Fruit fly (Drosophila melanogaster) whole organism, wandering third instar larva: ENCODE results near the gene CG6154.

Source experiments
- Abd-B ChIP-seq: fragments of >200 bp; optimal IDR thresholded peaks from 2 replicates; lab custom pipeline; 2017; ENCODE audit warnings: missing biosample characterization, missing genetic modification characterization
- CG32264 ChIP-seq: fragments of 200-800 bp; sonication (Bioruptor generic); optimal IDR thresholded peaks from 2 replicates; lab custom pipeline; 2016; ENCODE audit warnings: missing biosample characterization, missing genetic modification characterization
- CG9705 ChIP-seq: fragments of 200-800 bp; sonication (Bioruptor generic); optimal IDR thresholded peaks from 2 replicates; lab custom pipeline; 2018; ENCODE audit warnings: missing biosample characterization, mild to moderate bottlenecking, missing genetic modification characterization
- CrebA ChIP-seq: fragments of 200-800 bp; sonication (Bioruptor generic); optimal IDR thresholded peaks from 2 replicates; lab custom pipeline; 2016; ENCODE audit warnings: missing biosample characterization, mild to moderate bottlenecking, missing genetic modification characterization, borderline replicate concordance
- Dfd ChIP-seq: fragments of >200 bp; optimal IDR thresholded peaks from 2 replicates; lab custom pipeline; 2017; ENCODE audit warnings: missing biosample characterization, missing genetic modification characterization
- Dif ChIP-seq: fragments of 200-275, 200-300 bp; sonication (Bioruptor generic); optimal IDR thresholded peaks from 2 replicates; lab custom pipeline; 2018; ENCODE audit warnings: missing biosample characterization, missing genetic modification characterization; ENCODE audit not compliant: partially characterized antibody
- GATAd ChIP-seq: sonication (Bioruptor generic); optimal IDR thresholded peaks from 2 replicates; lab custom pipeline; 2016; ENCODE audit warnings: missing biosample characterization, missing genetic modification characterization
- HLH106 ChIP-seq: fragments of 200-800 bp; optimal IDR thresholded peaks from 3 replicates; lab custom pipeline; 2019; ENCODE audit warnings: missing biosample characterization, mild to moderate bottlenecking, missing genetic modification characterization, moderate library complexity
- Hnf4 ChIP-seq: fragments of 200-800 bp; sonication (Bioruptor generic); optimal IDR thresholded peaks from 2 replicates; lab custom pipeline; 2016; ENCODE audit warnings: missing biosample characterization, mild to moderate bottlenecking, missing genetic modification characterization
- Hr78 ChIP-seq: fragments of >200 bp; optimal IDR thresholded peaks from 2 replicates; lab custom pipeline; 2017; ENCODE audit warnings: missing biosample characterization, missing genetic modification characterization
- Hr83 ChIP-seq: fragments of 200-300 bp; sonication (Bioruptor generic); optimal IDR thresholded peaks from 2 replicates; lab custom pipeline; 2016; ENCODE audit warnings: missing biosample characterization, mild to moderate bottlenecking, missing genetic modification characterization, moderate library complexity; ENCODE audit not compliant: poor library complexity, severe bottlenecking
- Jra ChIP-seq: sonication (Bioruptor generic); optimal IDR thresholded peaks from 2 replicates; lab custom pipeline; 2016; ENCODE audit warnings: missing biosample characterization, missing genetic modification characterization
- Mio ChIP-seq: sonication (Bioruptor generic); optimal IDR thresholded peaks from 2 replicates; lab custom pipeline; 2016; ENCODE audit warnings: missing biosample characterization, missing genetic modification characterization
- Myc ChIP-seq: fragments of >200 bp; optimal IDR thresholded peaks from 2 replicates; lab custom pipeline; 2017
- N ChIP-seq: fragments of >200 bp; optimal IDR thresholded peaks from 2 replicates; lab custom pipeline; 2018; ENCODE audit warnings: missing biosample characterization, missing external identifiers, missing genetic modification characterization
- OdsH ChIP-seq: fragments of 200-800 bp; sonication (Bioruptor generic); optimal IDR thresholded peaks from 2 replicates; lab custom pipeline; 2016; ENCODE audit warnings: missing biosample characterization, mild to moderate bottlenecking, missing genetic modification characterization
- Rel ChIP-seq, 2 experiments: fragments of 200-800 bp; sonication (Bioruptor generic) in 1 of 2; optimal IDR thresholded peaks; 2 replicates in 1 of 2; 3 replicates in 1 of 2; lab custom pipeline; 2016 to 2019; ENCODE audit warnings: mild to moderate bottlenecking in 2 of 2, missing biosample characterization in 2 of 2, missing genetic modification characterization in 2 of 2, moderate library complexity in 1 of 2
- Sp1 ChIP-seq: fragments of 200-800 bp; sonication (Bioruptor generic); optimal IDR thresholded peaks from 3 replicates; lab custom pipeline; 2019; ENCODE audit warnings: missing biosample characterization, mild to moderate bottlenecking, missing genetic modification characterization, moderate library complexity
- Vsx2 ChIP-seq: fragments of 200-300, 225-300 bp; sonication (Bioruptor generic); optimal IDR thresholded peaks from 2 replicates; lab custom pipeline; 2018; ENCODE audit warnings: missing biosample characterization, missing genetic modification characterization; ENCODE audit not compliant: partially characterized antibody
- br ChIP-seq: fragments of 200-800 bp; sonication (Bioruptor generic); optimal IDR thresholded peaks from 2 replicates; lab custom pipeline; 2016; ENCODE audit warnings: missing biosample characterization, missing genetic modification characterization
- brk ChIP-seq: fragments of 200-800 bp; sonication (Bioruptor generic); optimal IDR thresholded peaks from 2 replicates; lab custom pipeline; 2016; ENCODE audit warnings: missing biosample characterization, mild to moderate bottlenecking, missing genetic modification characterization
- dl ChIP-seq, 2 experiments: fragments of 175-275, 200-275 bp in 1 of 2; fragments of 200-275 bp in 1 of 2; sonication (Bioruptor generic); optimal IDR thresholded peaks; lab custom pipeline; 2018; ENCODE audit warnings: mild to moderate bottlenecking in 2 of 2, missing biosample characterization in 2 of 2, missing genetic modification characterization in 2 of 2, moderate library complexity in 2 of 2; ENCODE audit not compliant: partially characterized antibody in 2 of 2, insufficient read depth in 1 of 2
- dmrt93B ChIP-seq: fragments of 200-800 bp; sonication (Bioruptor generic); optimal IDR thresholded peaks from 2 replicates; lab custom pipeline; 2018; ENCODE audit warnings: missing biosample characterization, mild to moderate bottlenecking, missing genetic modification characterization
- dsf ChIP-seq: sonication (Bioruptor generic); optimal IDR thresholded peaks from 2 replicates; lab custom pipeline; 2016; ENCODE audit warnings: missing biosample characterization, missing genetic modification characterization, borderline replicate concordance
- ey ChIP-seq: fragments of 200-800 bp; sonication (Bioruptor generic); optimal IDR thresholded peaks from 2 replicates; lab custom pipeline; 2016; ENCODE audit warnings: missing biosample characterization, missing genetic modification characterization
- foxo ChIP-seq, 2 experiments: fragments of 200-800 bp; sonication (Bioruptor generic); optimal IDR thresholded peaks; 2 replicates in 1 of 2; 3 replicates in 1 of 2; lab custom pipeline; 2016 to 2017; ENCODE audit warnings: missing biosample characterization in 2 of 2, missing genetic modification characterization in 2 of 2
- fru ChIP-seq: fragments of 200-800 bp; sonication (Bioruptor generic); optimal IDR thresholded peaks from 3 replicates; lab custom pipeline; 2016; ENCODE audit warnings: missing biosample characterization, mild to moderate bottlenecking, missing genetic modification characterization
- h ChIP-seq: fragments of 200-800 bp; sonication (Bioruptor generic); optimal IDR thresholded peaks from 3 replicates; lab custom pipeline; 2016; ENCODE audit warnings: missing biosample characterization, mild to moderate bottlenecking, missing genetic modification characterization
- jim ChIP-seq: fragments of 175-275, 200-325 bp; sonication (Bioruptor generic); optimal IDR thresholded peaks from 2 replicates; lab custom pipeline; 2016; ENCODE audit warnings: missing biosample characterization, mild to moderate bottlenecking, missing genetic modification characterization
- lola ChIP-seq: fragments of >200 bp; optimal IDR thresholded peaks from 2 replicates; lab custom pipeline; 2017; ENCODE audit warnings: missing biosample characterization, missing genetic modification characterization
- pan ChIP-seq: fragments of >200 bp; optimal IDR thresholded peaks from 2 replicates; lab custom pipeline; 2017
- psq ChIP-seq: fragments of 200-800 bp; sonication (Bioruptor generic); optimal IDR thresholded peaks from 3 replicates; lab custom pipeline; 2017; ENCODE audit warnings: missing biosample characterization, mild to moderate bottlenecking, missing genetic modification characterization, moderate library complexity
- rgr ChIP-seq: fragments of 200-800 bp; sonication (Bioruptor generic); optimal IDR thresholded peaks from 3 replicates; lab custom pipeline; 2016; ENCODE audit warnings: missing biosample characterization, mild to moderate bottlenecking, missing genetic modification characterization
- sage ChIP-seq: fragments of 200-800 bp; sonication (Bioruptor generic); optimal IDR thresholded peaks from 2 replicates; lab custom pipeline; 2016; ENCODE audit warnings: missing biosample characterization, mild to moderate bottlenecking, missing genetic modification characterization
- sv ChIP-seq: fragments of 200-800 bp; sonication (Bioruptor generic); optimal IDR thresholded peaks from 3 replicates; lab custom pipeline; 2016; ENCODE audit warnings: missing biosample characterization, missing genetic modification characterization
- tai ChIP-seq: sonication (Bioruptor generic); optimal IDR thresholded peaks from 2 replicates; lab custom pipeline; 2016; ENCODE audit warnings: missing biosample characterization, missing genetic modification characterization
- usp ChIP-seq: fragments of >200 bp; optimal IDR thresholded peaks from 2 replicates; lab custom pipeline; 2017; ENCODE audit warnings: missing biosample characterization, missing genetic modification characterization
- woc ChIP-seq: sonication (Bioruptor generic); optimal IDR thresholded peaks from 2 replicates; lab custom pipeline; 2016; ENCODE audit warnings: missing biosample characterization, mild to moderate bottlenecking, missing genetic modification characterization

The CG6154 gene

dm6 chr3R:26230016-26230415 is 32.4 kb upstream of the CG6154 start, which contains the start of gene CG12290 (continued):
- peak; percentile 42 for TF ChIP-seq rgr (GFP tag; lab: Kevin White, UChicago)
- no peak for TF ChIP-seq ey
- peak; percentile 33 for TF ChIP-seq br (GFP tag; lab: Kevin White, UChicago)
- no peak for TF ChIP-seq Abd-B (GFP tag; lab: Kevin White, UChicago)

DNA sequence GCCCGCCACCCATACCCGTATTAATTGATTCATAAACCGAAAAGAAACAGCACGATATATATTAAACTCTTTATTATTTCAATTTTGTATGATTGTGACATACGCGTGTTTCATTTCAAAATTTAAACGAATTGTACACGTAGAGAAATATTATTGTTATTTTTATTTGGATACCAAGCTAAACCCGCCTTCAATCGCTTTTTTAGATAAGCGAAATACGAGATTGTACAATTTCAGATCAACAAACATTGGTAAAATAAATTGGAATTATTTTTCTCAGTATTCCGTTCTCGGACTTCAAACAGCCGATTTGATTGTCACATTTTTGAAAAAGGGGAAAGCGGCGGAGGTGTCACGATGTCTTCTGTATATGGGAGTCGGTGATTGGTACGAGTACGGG is 27.4 kb upstream of the CG6154 start:
- no peak for TF ChIP-seq CrebA
- TF ChIP-seq br (GFP tag; lab: Kevin White, UChicago) = peak; percentile 41
- peak; percentile 46 for TF ChIP-seq OdsH (GFP tag; lab: Kevin White, UChicago)
- TF ChIP-seq Abd-B (GFP tag; lab: Kevin White, UChicago) = no peak
- no peak for TF ChIP-seq Hr78
- TF ChIP-seq tai (GFP tag; lab: Kevin White, UChicago) = no peak
- no peak for TF ChIP-seq dl (GFP tag; optimal IDR thresholded peaks at IDR 0.05; lab: Kevin White, UChicago; ENCODE audit: insufficient read depth in 1 of 2, partially characterized antibody in 2 of 2)
- TF ChIP-seq N (GFP tag; lab: Kevin White, UChicago) = no peak
- peak; percentile 60 for TF ChIP-seq Sp1 (GFP tag; lab: Kevin White, UChicago)
- no peak for TF ChIP-seq brk (GFP tag; lab: Kevin White, UChicago)
- no peak for TF ChIP-seq sv (GFP tag; lab: Kevin White, UChicago)
- TF ChIP-seq fru (GFP tag; lab: Kevin White, UChicago) = peak; percentile 55
- no peak for TF ChIP-seq pan (lab: Kevin White, UChicago)
- TF ChIP-seq Vsx2 (GFP tag; lab: Kevin White, UChicago) = no peak
- TF ChIP-seq Mio (GFP tag; lab: Kevin White, UChicago) = no peak
- no peak for TF ChIP-seq Myc (lab: Kevin White, UChicago)
- no peak for TF ChIP-seq dsf (GFP tag; lab: Kevin White, UChicago)
- no peak for TF ChIP-seq Jra
- no peak for TF ChIP-seq Dif (GFP tag; lab: Kevin White, UChicago)
- TF ChIP-seq usp (GFP tag; lab: Kevin White, UChicago) = no peak
- TF ChIP-seq CG9705 (GFP tag; lab: Kevin White, UChicago) = peak; percentile 7
- TF ChIP-seq Rel (GFP tag; optimal IDR thresholded peaks at IDR 0.05; lab: Kevin White, UChicago) = no peak
- TF ChIP-seq Rel (tag; optimal IDR thresholded peaks at IDR 0.05; lab: Kevin White, UChicago) = no peak
- peak; percentile 63 for TF ChIP-seq rgr (GFP tag; lab: Kevin White, UChicago)
- peak; percentile 17 for TF ChIP-seq CG32264 (GFP tag; lab: Kevin White, UChicago)
- no peak for TF ChIP-seq Dfd (GFP tag; lab: Kevin White, UChicago)
- peak; percentile 15 for TF ChIP-seq woc (GFP tag; lab: Kevin White, UChicago)
- peak; percentile 46 for TF ChIP-seq Hnf4 (GFP tag; lab: Kevin White, UChicago)
- peak; percentile 33 for TF ChIP-seq dmrt93B (GFP tag; lab: Kevin White, UChicago)
- peak; percentile 29 for TF ChIP-seq psq (GFP tag; lab: Kevin White, UChicago)
- TF ChIP-seq Hr83 (GFP tag; lab: Kevin White, UChicago) = no peak
- TF ChIP-seq sage (GFP tag; lab: Kevin White, UChicago) = no peak
- no peak for TF ChIP-seq GATAd (GFP tag; lab: Kevin White, UChicago)
- TF ChIP-seq HLH106 (tag; lab: Kevin White, UChicago) = peak; percentile 68
- peak; percentile 70 for TF ChIP-seq ey
- TF ChIP-seq h = peak; percentile 88
- TF ChIP-seq lola = no peak
- TF ChIP-seq jim (GFP tag; lab: Kevin White, UChicago) = no peak
- peak in 1 of 2 experiments; percentile 64 for TF ChIP-seq foxo (GFP tag; optimal IDR thresholded peaks at IDR 0.05; lab: Kevin White, UChicago)

DNA sequence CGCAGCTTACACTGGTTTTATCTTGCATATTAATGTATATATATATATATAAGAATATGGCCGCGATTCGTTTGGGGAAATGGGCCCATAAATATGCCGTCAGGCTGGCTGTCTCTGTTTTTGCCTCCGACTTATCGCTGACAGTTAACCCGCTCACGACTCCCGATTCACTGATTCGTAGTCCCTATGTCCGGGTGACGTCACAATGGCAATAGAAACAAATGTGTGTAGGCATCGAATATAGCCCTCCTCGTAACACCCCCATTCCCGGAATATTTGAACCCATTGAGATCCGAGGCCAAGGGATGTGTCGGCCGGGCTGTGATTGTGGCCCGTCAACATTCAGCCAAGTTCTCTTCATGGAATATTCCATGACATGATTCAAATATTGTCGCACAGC is 25.0 kb upstream of the CG6154 start:
- no peak for TF ChIP-seq Vsx2 (GFP tag; lab: Kevin White, UChicago)
- no peak for TF ChIP-seq HLH106 (tag; lab: Kevin White, UChicago)
- no peak for TF ChIP-seq brk (GFP tag; lab: Kevin White, UChicago)
- TF ChIP-seq Myc (lab: Kevin White, UChicago) = no peak
- TF ChIP-seq jim (GFP tag; lab: Kevin White, UChicago) = no peak
- TF ChIP-seq CrebA = no peak
- TF ChIP-seq rgr (GFP tag; lab: Kevin White, UChicago) = no peak
- no peak for TF ChIP-seq Sp1 (GFP tag; lab: Kevin White, UChicago)
- TF ChIP-seq CG9705 (GFP tag; lab: Kevin White, UChicago) = no peak
- no peak for TF ChIP-seq Jra
- no peak for TF ChIP-seq dl (GFP tag; optimal IDR thresholded peaks at IDR 0.05; lab: Kevin White, UChicago; ENCODE audit: insufficient read depth in 1 of 2, partially characterized antibody in 2 of 2)
- no peak for TF ChIP-seq lola
- TF ChIP-seq tai (GFP tag; lab: Kevin White, UChicago) = no peak
- no peak for TF ChIP-seq sage (GFP tag; lab: Kevin White, UChicago)
- TF ChIP-seq Dif (GFP tag; lab: Kevin White, UChicago) = no peak
- no peak for TF ChIP-seq fru (GFP tag; lab: Kevin White, UChicago)
